Worm (Caenorhabditis elegans): ENCODE measurements around the gene T28D9.4.

The T28D9.4 gene

ce11 chrII:6513911-6514310 lies 37.2 kb downstream of the T28D9.4 start, which contains the start of gene R05G9R.1:
Gene R05G9R.1, minus strand, starts transcription at chrII:6514011.
- TF ChIP-seq F13H6.1 (tag; optimal IDR thresholded peaks at IDR 0.05): no peak
- TF ChIP-seq sdc-2 (tag; optimal IDR thresholded peaks at IDR 0.05): no peak
- TF ChIP-seq unc-55 (GFP tag; optimal IDR thresholded peaks at IDR 0.05): no peak
- no peak for TF ChIP-seq C38D4.7 (GFP tag; optimal IDR thresholded peaks at IDR 0.05)
- TF ChIP-seq C08G9.2 (tag; optimal IDR thresholded peaks at IDR 0.05): no peak
- TF ChIP-seq pros-1 (tag; optimal IDR thresholded peaks at IDR 0.05): no peak
- TF ChIP-seq nhr-232 (tag; optimal IDR thresholded peaks at IDR 0.05): no peak
- TF ChIP-seq lin-11 (tag; optimal IDR thresholded peaks at IDR 0.05): no peak
- TF ChIP-seq ceh-18 (tag; optimal IDR thresholded peaks at IDR 0.05): no peak
- no peak for TF ChIP-seq ceh-30 (tag; optimal IDR thresholded peaks at IDR 0.05)
- no peak for TF ChIP-seq ceh-31 (tag; optimal IDR thresholded peaks at IDR 0.05)
- TF ChIP-seq ceh-2 (tag; optimal IDR thresholded peaks at IDR 0.05): no peak
- no peak for TF ChIP-seq mec-3 (tag; optimal IDR thresholded peaks at IDR 0.05; ENCODE audit: borderline replicate concordance)
- no peak for TF ChIP-seq ets-4 (tag; optimal IDR thresholded peaks at IDR 0.05)
- no peak for TF ChIP-seq ref-2 (tag; optimal IDR thresholded peaks at IDR 0.05)
- no peak for TF ChIP-seq hlh-13 (GFP tag; optimal IDR thresholded peaks at IDR 0.05)
- no peak for TF ChIP-seq ceh-48 (tag; optimal IDR thresholded peaks at IDR 0.05)

DNA sequence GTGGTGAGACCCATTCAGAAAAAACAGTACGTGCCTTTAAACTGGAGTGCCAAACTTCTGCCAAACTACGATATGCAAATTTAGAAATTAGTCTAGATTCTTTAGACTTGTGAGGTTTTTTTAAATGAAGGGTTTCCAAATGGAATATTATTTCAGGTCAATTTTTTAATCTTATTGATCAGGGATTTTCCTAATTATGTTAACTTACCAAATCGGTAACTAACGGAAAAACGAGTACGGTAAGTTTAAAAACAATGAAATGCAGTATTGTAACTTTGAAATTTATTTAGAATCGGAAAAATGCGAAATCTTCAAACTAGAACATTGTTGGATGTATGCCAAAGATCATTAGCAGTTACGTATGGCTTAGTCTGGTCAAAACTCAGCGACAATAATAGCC lies 39.5 kb downstream of the T28D9.4 start, which contains the start of gene C56E6.7:
Gene C56E6.7, plus strand, starts transcription at position 301 of the 400 bp plus-strand sequence.
- no peak for TF ChIP-seq Y22D7AL.16 (tag; optimal IDR thresholded peaks at IDR 0.05)
- no peak for TF ChIP-seq lim-6 (tag; optimal IDR thresholded peaks at IDR 0.05)
- TF ChIP-seq nhr-11 (tag; optimal IDR thresholded peaks at IDR 0.05): no peak
- TF ChIP-seq hlh-15 (tag; optimal IDR thresholded peaks at IDR 0.05): no peak
- no peak for TF ChIP-seq tbx-7 (tag; optimal IDR thresholded peaks at IDR 0.05)
- TF ChIP-seq pax-1 (tag; optimal IDR thresholded peaks at IDR 0.05): no peak
- TF ChIP-seq ceh-18 (tag; optimal IDR thresholded peaks at IDR 0.05): no peak
- no peak for TF ChIP-seq ceh-22 (tag; optimal IDR thresholded peaks at IDR 0.05)

ce11 chrII:6519703-6520102 lies 42.9 kb downstream of the T28D9.4 start:
- TF ChIP-seq sox-4 (tag; optimal IDR thresholded peaks at IDR 0.05): no peak
- no peak for TF ChIP-seq C08G9.2 (tag; optimal IDR thresholded peaks at IDR 0.05)
- no peak for TF ChIP-seq pag-3 (tag; optimal IDR thresholded peaks at IDR 0.05; ENCODE audit: borderline replicate concordance)

ce11 chrII:6520103-6520502 lies 43.3 kb downstream of the T28D9.4 start:
- TF ChIP-seq pha-2 (tag; optimal IDR thresholded peaks at IDR 0.05) (no peak), C08G9.2 (tag; optimal IDR thresholded peaks at IDR 0.05) (no peak), ceh-48 (tag; optimal IDR thresholded peaks at IDR 0.05) (no peak), tbx-2 (tag; optimal IDR thresholded peaks at IDR 0.05) (no peak), lin-11 (tag; optimal IDR thresholded peaks at IDR 0.05) (no peak), ahr-1 (tag; optimal IDR thresholded peaks at IDR 0.05) (no peak), ceh-24 (tag; optimal IDR thresholded peaks at IDR 0.05) (no peak), pax-1 (tag; optimal IDR thresholded peaks at IDR 0.05) (no peak), syd-9 (tag; optimal IDR thresholded peaks at IDR 0.05) (no peak), ceh-2 (tag; optimal IDR thresholded peaks at IDR 0.05) (no peak), C38D4.7 (GFP tag; optimal IDR thresholded peaks at IDR 0.05) (no peak), che-1 (tag; optimal IDR thresholded peaks at IDR 0.05) (no peak), fax-1 (tag; optimal IDR thresholded peaks at IDR 0.05) (no peak), pros-1 (tag; optimal IDR thresholded peaks at IDR 0.05) (no peak), ets-4 (tag; optimal IDR thresholded peaks at IDR 0.05) (no peak), K09A11.1 (tag; optimal IDR thresholded peaks at IDR 0.05; ENCODE audit: insufficient read depth) (no peak)

ce11 chrII:6521316-6521715 lies 44.6 kb downstream of the T28D9.4 start, which contains the start of gene toe-2:
Gene toe-2, minus strand, starts transcription at chrII:6521385.
- no peak for TF ChIP-seq C38D4.7 (GFP tag; optimal IDR thresholded peaks at IDR 0.05)
- TF ChIP-seq mec-3 (tag; optimal IDR thresholded peaks at IDR 0.05; ENCODE audit: borderline replicate concordance): no peak
